Worm (Caenorhabditis elegans): ENCODE data around the gene flr-4.

DNA sequence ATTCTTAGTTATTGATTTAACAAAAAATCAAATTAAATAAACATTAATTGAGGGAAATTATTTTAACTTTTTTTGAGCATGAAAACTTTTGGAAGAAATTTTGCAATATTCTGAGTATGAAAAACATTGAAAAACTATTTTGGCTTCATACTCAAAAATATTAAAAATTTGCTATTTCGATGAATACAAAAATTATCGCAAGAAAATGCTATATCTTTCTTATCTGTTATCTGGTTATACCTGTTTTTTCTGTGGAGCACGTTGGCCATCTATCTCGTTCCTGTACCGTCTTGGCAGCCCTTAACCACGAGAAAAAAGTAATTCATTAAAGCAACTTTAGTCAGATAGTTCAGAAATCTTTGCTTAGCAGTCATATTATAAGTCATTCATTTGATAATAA lies 31.3 kb upstream of the flr-4 start:
- TF ChIP-seq ceh-45 (GFP tag; IDR thresholded peaks at IDR 0.05) (no peak), ceh-6 (GFP tag; optimal IDR thresholded peaks at IDR 0.05) (no peak)

Data from whole organism, late embryonic.